Worm (Caenorhabditis elegans) whole organism, L3 larva: ENCODE measurements around the gene F59F5.4.

ENCODE experiments used
- lin-15B ChIP-seq: fragments of 150-350 bp; optimal IDR thresholded peaks from 2 replicates; lab custom pipeline; 2014; ENCODE audit warnings: missing biosample characterization, missing genetic modification characterization
- mdl-1 ChIP-seq: fragments of 150-350 bp; optimal IDR thresholded peaks from 2 replicates; lab custom pipeline; 2014; ENCODE audit warnings: missing biosample characterization, missing genetic modification characterization
- pha-4 ChIP-seq: fragments of 150-350 bp; optimal IDR thresholded peaks from 2 replicates; lab custom pipeline; 2014; ENCODE audit warnings: missing biosample characterization, missing genetic modification reagents, missing genetic modification characterization
- pqm-1 ChIP-seq: fragments of 150-350 bp; optimal IDR thresholded peaks from 2 replicates; lab custom pipeline; 2017; ENCODE audit warnings: missing biosample characterization, missing genetic modification characterization, inconsistent platforms
- unc-39 ChIP-seq: sonication (generic microtip); optimal IDR thresholded peaks from 4 replicates; lab custom pipeline; 2017; ENCODE audit warnings: missing biosample characterization, missing genetic modification characterization

DNA sequence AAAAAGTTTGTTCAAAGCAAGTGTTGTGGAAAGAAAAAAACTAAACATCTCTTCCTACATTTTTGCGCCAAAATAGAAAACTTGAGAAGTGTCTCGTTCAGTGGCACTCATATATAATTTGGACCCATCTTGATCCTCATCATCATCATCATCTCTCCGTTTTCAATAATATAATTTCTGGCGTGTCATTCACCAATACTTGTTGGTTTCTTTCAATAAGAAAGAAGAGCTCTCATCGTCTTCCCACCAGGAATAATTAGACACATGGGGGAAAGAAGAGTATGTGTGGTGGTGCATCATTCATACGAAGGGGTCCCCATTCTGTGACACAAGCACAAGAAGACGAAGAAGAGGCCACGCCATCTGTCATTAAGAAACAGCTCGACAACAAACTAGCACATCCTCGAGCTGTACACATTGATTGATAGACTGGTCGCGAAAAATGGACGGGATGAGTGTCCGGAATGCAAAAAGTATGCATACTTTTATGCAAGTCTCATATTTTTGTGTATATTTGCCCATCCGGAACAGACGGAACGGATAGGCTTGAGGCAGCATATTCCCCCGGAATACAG is 48.5 kb downstream of the F59F5.4 start:
- no peak for TF ChIP-seq unc-39 (tag; lab: Kevin White, UChicago)
- TF ChIP-seq mdl-1 = no peak
- TF ChIP-seq pha-4 = no peak
- no peak for TF ChIP-seq pqm-1 (tag; lab: Kevin White, UChicago)
- no peak for TF ChIP-seq lin-15B
